Fruit fly (Drosophila melanogaster): ENCODE measurements around the gene CG14190.

DNA sequence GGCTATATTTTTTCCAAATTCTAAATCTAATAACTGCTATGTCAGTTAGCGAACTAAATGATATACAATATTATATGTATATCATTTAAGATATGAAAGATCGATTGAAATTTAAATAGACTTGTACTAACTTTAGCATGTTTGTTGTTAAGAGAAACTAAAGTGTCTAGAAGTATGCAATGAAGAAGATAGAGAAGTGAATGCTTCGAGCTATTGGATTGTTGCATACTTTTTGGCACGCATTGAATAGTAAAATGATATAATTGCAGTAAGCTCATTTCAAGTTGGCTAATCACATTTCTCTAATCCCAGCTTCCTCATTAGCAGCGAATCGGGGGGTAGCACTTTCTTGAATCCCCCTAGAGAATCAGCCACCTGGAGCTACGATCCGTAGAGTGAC lies 23.0 kb upstream of the CG14190 start:
- TF ChIP-seq Mio (GFP tag; optimal IDR thresholded peaks at IDR 0.05): no peak
- TF ChIP-seq HLH106 (tag; optimal IDR thresholded peaks at IDR 0.05): no peak
- no peak for TF ChIP-seq fru (GFP tag; optimal IDR thresholded peaks at IDR 0.05)
- no peak for TF ChIP-seq usp (GFP tag; optimal IDR thresholded peaks at IDR 0.05)
- no peak for TF ChIP-seq ey (GFP tag; optimal IDR thresholded peaks at IDR 0.05)
- no peak for TF ChIP-seq Sp1 (GFP tag; optimal IDR thresholded peaks at IDR 0.05)
- TF ChIP-seq Rel (GFP tag; optimal IDR thresholded peaks at IDR 0.05): no peak
- no peak for TF ChIP-seq Rel (tag; optimal IDR thresholded peaks at IDR 0.05)

All from whole organism, wandering third instar larva.